Worm (Caenorhabditis elegans): ENCODE measurements around the gene F45D3.2.

Gene F45D3.2

DNA sequence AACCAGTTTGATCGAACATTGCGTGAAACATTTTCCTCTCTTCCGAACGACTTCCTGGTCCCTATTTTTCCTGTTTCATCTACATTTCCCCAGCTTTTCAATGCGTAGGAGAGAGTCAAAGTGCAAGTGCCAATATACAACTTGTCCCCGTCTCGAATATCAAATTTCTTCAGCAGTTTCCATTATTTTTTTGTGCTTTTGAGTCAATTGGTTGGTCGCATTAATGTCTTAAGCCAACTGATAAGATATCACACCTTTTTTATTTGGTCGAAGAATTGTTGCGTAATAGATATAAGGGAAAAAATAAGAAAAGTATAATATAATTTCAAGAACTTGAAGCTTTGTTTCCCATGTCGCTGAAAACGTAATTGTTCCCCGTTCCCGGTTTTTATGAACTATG lies 8.5 kb upstream of the F45D3.2 start:
- TF ChIP-seq flt-1 (GFP tag; IDR thresholded peaks at IDR 0.05) (no peak), cog-1 (tag; optimal IDR thresholded peaks at IDR 0.05) (no peak), med-1 (GFP tag; optimal IDR thresholded peaks at IDR 0.05; ENCODE audit: insufficient read depth) (no peak)

DNA sequence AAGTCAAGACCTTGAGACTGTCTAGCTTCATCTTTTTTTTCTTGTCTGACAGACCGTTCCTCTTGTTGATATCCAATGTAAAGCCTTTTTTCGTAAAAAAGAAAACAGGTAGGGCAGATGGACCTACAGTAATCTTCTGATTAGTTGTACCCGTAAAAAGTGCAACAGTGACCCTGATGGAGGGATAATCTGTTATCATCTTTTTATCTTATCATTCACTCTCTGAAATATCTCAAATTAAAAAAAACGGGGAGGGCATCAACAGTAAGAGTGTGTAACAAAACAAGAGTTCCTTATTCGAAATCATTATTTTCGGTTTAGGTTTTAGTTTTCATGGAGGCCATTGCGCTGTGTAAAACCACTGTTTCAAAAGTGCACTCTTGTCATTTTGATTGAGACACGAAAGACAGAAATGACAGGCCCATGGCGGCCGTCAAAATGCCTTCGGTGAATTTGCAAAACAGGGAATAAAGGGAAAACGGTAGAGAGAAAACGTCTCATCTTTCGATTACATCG lies 7.1 kb upstream of the F45D3.2 start:
- TF ChIP-seq T22C8.4 (GFP tag; IDR thresholded peaks at IDR 0.05): no peak
- TF ChIP-seq ref-1 (GFP tag; conservative IDR thresholded peaks at IDR 0.05): no peak
- TF ChIP-seq klf-2 (GFP tag; conservative IDR thresholded peaks at IDR 0.05): no peak
- TF ChIP-seq ztf-23 (GFP tag; IDR thresholded peaks at IDR 0.05): no peak
- no peak for TF ChIP-seq cog-1 (tag; optimal IDR thresholded peaks at IDR 0.05)

DNA sequence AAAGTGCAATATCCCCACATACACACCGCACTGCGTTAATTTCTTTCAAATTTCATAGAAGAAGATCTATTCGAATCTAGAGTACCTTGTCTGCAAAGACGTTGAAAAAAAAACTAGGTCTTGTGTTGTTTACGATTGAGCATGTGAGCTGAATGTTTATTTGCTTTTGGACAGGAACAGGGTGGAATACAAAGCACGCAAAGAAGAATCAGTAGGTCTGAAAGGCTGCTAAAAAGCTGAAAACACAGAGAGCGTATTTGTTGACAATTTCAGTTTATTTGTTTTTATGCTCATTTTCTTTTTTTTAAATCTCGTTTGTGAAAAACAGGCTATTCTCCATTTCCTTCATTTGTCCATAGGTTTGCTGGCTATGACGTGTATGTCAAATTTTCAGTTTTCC lies 5.9 kb upstream of the F45D3.2 start:
- TF ChIP-seq klf-2 (GFP tag; conservative IDR thresholded peaks at IDR 0.05) (no peak), ref-1 (GFP tag; conservative IDR thresholded peaks at IDR 0.05) (no peak)

DNA sequence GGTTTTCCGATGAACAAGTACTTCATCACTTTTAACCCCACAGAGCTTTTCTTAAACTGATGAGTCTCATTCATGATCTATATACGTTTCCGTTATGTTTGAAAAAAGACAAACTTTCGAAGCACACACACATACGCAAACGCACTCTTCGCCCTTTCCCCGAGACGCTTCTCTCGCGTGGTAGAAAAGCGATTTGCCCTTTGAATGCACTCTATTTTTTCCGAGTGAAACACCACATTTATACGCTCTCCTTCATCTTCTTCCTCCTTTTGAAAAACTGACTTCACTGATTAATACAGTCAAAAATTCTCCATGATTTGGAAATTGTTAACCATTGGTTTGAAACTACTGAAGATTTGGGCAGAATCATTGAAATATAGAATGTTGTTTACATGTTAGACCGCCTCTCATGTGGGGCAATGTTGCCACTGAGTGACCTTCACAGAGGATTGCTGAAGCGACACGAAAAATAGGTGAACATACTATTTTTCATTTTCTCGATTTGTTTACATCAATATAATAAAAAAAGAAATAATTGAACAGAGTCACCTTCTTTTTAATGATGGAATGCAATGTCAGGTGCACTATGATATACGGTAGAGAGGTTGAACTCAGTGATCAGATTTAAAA lies 4.3 kb upstream of the F45D3.2 start:
- TF ChIP-seq ztf-23 (GFP tag; IDR thresholded peaks at IDR 0.05) (no peak), ref-1 (GFP tag; conservative IDR thresholded peaks at IDR 0.05) (no peak), med-1 (GFP tag; optimal IDR thresholded peaks at IDR 0.05; ENCODE audit: insufficient read depth) (no peak), flt-1 (GFP tag; IDR thresholded peaks at IDR 0.05) (no peak), klf-2 (GFP tag; conservative IDR thresholded peaks at IDR 0.05) (no peak), T22C8.4 (GFP tag; IDR thresholded peaks at IDR 0.05) (no peak), ztf-29 (GFP tag; IDR thresholded peaks at IDR 0.05) (no peak), tab-1 (GFP tag; IDR thresholded peaks at IDR 0.05) (no peak), cog-1 (tag; optimal IDR thresholded peaks at IDR 0.05) (no peak)

DNA sequence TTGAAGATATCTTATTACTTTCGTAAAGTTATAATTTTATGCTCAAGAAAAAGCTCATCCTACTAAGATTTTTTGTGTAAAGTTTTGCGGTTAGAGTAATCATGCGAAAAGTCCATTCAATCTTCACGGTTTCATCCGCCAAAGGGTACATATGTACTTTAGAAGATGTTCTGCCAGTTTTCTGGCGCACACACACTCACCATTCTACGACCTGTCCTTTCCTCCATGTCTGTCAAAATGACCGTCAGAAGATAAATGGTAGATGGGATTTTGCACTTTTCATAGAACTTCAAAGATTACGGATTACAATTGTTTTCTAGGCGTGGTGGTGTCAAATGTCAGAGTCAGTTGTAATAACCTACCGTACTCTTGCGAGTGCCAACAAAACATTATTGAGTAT lies 3.3 kb upstream of the F45D3.2 start:
- TF ChIP-seq flt-1 (GFP tag; IDR thresholded peaks at IDR 0.05) (no peak), T22C8.4 (GFP tag; IDR thresholded peaks at IDR 0.05) (no peak), med-1 (GFP tag; optimal IDR thresholded peaks at IDR 0.05; ENCODE audit: insufficient read depth) (no peak), tab-1 (GFP tag; IDR thresholded peaks at IDR 0.05) (no peak), klf-2 (GFP tag; conservative IDR thresholded peaks at IDR 0.05) (no peak), ref-1 (GFP tag; conservative IDR thresholded peaks at IDR 0.05) (no peak), ztf-29 (GFP tag; IDR thresholded peaks at IDR 0.05) (no peak), cog-1 (tag; optimal IDR thresholded peaks at IDR 0.05) (no peak), ztf-23 (GFP tag; IDR thresholded peaks at IDR 0.05) (no peak)

DNA sequence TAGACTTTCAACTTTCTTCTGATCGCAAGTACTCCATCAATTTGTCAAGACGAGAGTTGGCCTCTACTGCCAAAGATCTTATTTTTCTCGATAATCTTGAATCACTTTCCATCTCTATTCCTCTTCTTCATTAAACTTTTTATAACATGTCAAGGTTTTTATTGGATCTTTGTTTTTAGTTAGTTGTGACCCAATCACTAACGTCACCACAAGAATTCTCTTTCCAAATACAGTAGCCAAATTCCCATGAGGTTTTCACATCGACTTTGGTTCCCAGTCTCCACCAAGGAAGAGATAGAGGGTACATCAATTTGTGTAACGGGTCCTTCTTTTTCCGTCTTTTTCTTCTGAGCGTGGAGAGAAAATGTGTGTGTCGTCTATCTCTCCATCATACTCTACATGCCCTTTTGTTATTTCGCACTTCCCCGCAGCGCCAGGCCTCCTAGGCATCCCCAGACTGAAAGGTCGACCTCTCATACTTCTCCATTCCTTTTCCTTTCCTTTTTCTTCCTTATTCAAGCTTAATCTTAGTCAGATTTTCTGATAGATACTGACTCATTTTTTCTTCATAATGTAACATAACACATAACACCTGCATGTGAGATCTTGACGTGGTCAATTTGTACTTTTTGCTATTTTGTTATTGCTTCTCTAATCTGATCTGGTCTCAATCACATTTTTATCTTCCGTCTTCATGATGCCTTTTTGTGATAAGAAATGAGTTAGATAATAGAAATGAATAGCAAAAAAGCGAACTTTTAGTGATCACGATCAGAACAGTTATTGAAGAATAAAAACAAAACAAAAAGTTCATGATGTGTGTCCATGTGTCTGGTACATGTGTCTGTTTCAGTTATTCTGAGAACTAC lies 1.6 kb upstream of the F45D3.2 start:
- no peak for TF ChIP-seq med-1 (GFP tag; optimal IDR thresholded peaks at IDR 0.05; ENCODE audit: insufficient read depth)
- TF ChIP-seq cog-1 (tag; optimal IDR thresholded peaks at IDR 0.05): no peak
- no peak for TF ChIP-seq flt-1 (GFP tag; IDR thresholded peaks at IDR 0.05)
- no peak for TF ChIP-seq tab-1 (GFP tag; IDR thresholded peaks at IDR 0.05)
- no peak for TF ChIP-seq ztf-23 (GFP tag; IDR thresholded peaks at IDR 0.05)
- TF ChIP-seq T22C8.4 (GFP tag; IDR thresholded peaks at IDR 0.05): no peak
- TF ChIP-seq ref-1 (GFP tag; conservative IDR thresholded peaks at IDR 0.05): no peak
- no peak for TF ChIP-seq klf-2 (GFP tag; conservative IDR thresholded peaks at IDR 0.05)
- TF ChIP-seq ztf-29 (GFP tag; IDR thresholded peaks at IDR 0.05): no peak

DNA sequence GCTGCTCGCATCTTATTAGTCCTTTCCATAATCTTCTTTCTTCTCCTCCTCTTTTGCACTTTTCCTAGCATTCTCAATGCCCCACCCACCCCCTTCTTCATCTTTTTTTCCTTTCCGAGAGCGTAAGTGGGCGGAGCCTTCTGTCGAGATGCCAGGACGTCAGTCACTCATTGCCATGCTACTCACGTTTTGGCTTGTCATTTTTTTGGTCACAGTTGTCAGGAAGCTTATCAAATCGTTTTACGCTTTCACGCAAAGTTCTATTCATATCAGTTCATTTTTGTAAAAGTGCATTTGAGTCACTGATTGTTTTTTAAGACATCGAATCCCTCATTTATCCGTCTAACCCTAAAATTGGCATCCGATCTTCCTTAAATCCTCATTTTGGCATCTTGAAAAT lies 821 bp upstream of the F45D3.2 start:
- TF ChIP-seq ref-1 (GFP tag; conservative IDR thresholded peaks at IDR 0.05) (no peak), med-1 (GFP tag; optimal IDR thresholded peaks at IDR 0.05; ENCODE audit: insufficient read depth) (no peak), ztf-23 (GFP tag; IDR thresholded peaks at IDR 0.05) (no peak), klf-2 (GFP tag; conservative IDR thresholded peaks at IDR 0.05) (no peak), flt-1 (GFP tag; IDR thresholded peaks at IDR 0.05) (no peak), T22C8.4 (GFP tag; IDR thresholded peaks at IDR 0.05) (no peak)

DNA sequence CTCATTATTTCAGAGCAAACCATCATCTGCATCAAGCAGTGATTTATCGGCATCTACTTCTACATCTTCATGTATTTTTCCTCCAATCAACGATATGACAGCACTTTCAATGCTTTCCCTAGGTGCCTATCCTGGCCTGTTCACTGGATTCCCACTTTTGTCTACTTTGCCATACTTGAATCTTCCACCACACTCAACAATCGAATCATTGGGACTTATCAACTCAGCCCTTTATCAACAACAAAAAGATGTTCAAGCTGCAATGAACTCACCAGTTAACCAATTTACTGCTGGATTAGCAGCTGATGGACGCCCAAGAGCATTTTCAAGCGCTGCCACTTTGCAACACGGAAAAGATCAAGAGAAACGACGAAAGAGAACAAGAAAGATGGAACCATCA lies 368 bp downstream of the F45D3.2 start:
- TF ChIP-seq ref-1 (GFP tag; conservative IDR thresholded peaks at IDR 0.05) (no peak), T22C8.4 (GFP tag; IDR thresholded peaks at IDR 0.05) (no peak), ztf-23 (GFP tag; IDR thresholded peaks at IDR 0.05) (no peak), cog-1 (tag; optimal IDR thresholded peaks at IDR 0.05) (no peak), ztf-29 (GFP tag; IDR thresholded peaks at IDR 0.05) (no peak), med-1 (GFP tag; optimal IDR thresholded peaks at IDR 0.05; ENCODE audit: insufficient read depth) (no peak), tab-1 (GFP tag; IDR thresholded peaks at IDR 0.05) (no peak), flt-1 (GFP tag; IDR thresholded peaks at IDR 0.05) (no peak), klf-2 (GFP tag; conservative IDR thresholded peaks at IDR 0.05) (no peak)

DNA sequence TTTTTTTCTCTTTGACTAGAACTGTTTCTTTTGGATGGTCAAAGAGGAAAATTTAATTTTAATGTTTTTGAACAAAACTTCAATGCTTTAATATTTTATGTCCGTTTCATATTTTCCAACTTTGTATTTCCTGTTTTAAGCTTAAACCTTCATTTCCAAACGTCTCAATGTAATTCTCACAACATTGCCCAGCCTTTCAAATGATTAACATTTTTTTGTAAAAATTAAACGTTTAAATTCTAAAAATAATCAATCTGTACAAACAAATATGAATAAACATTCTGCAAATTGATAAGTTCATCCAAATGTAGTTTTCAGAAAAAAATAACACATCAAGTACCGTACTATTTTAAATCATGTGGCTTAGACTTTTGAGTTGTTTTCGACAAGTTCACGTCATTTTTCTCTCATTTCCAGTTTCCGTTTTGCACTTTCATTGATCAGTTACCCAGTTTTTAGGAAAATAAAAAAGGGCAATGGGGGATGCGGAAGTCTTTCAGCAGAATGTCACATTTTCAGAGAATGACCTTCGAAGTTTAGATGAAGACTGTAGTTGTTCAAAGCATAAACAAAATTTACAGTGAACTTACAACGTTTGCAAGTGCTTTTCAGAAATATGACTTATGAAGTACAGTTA lies 2.0 kb downstream of the F45D3.2 start:
- TF ChIP-seq med-1 (GFP tag; optimal IDR thresholded peaks at IDR 0.05; ENCODE audit: insufficient read depth): no peak

DNA sequence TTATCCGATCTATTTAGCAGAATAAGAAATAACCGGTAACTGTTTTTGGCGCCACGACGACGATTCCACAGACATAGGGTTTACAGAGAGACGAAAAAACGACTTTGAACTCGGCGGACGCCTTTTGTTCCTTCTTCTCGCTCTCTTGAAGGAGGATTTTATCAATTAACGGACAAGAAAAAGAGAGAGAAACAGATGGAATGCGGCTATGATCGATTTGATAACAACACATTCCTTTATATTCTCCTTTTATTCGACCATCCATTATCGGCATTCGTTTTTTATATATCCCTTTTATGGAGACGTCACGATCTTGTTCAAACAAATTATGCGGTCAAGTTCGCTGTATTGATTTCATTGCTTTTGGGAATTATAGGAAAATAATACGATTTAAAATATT lies 8.0 kb downstream of the F45D3.2 start:
- TF ChIP-seq tab-1 (GFP tag; IDR thresholded peaks at IDR 0.05): no peak
- TF ChIP-seq ref-1 (GFP tag; conservative IDR thresholded peaks at IDR 0.05): no peak
- TF ChIP-seq flt-1 (GFP tag; IDR thresholded peaks at IDR 0.05): no peak
- TF ChIP-seq klf-2 (GFP tag; conservative IDR thresholded peaks at IDR 0.05): no peak
- no peak for TF ChIP-seq ztf-29 (GFP tag; IDR thresholded peaks at IDR 0.05)
- no peak for TF ChIP-seq ztf-23 (GFP tag; IDR thresholded peaks at IDR 0.05)
- no peak for TF ChIP-seq cog-1 (tag; optimal IDR thresholded peaks at IDR 0.05)
- no peak for TF ChIP-seq med-1 (GFP tag; optimal IDR thresholded peaks at IDR 0.05; ENCODE audit: insufficient read depth)
- no peak for TF ChIP-seq T22C8.4 (GFP tag; IDR thresholded peaks at IDR 0.05)

All from whole organism, midembryonic.